Fruit fly (Drosophila melanogaster) whole organism, embryonic: ENCODE results near the gene Shawn.

Experiments used
- Antp ChIP-seq: fragments of 200-800 bp; sonication (Bioruptor generic); optimal IDR thresholded peaks from 3 replicates; lab custom pipeline; 2016; ENCODE audit warnings: missing biosample characterization, missing genetic modification characterization
- CG10267 ChIP-seq: fragments of 200-800 bp; sonication (Bioruptor generic); optimal IDR thresholded peaks from 2 replicates; lab custom pipeline; 2018; ENCODE audit warnings: missing biosample characterization, mild to moderate bottlenecking, missing genetic modification characterization, moderate library complexity
- CG12299 ChIP-seq: fragments of 200-800 bp; sonication (Bioruptor generic); optimal IDR thresholded peaks from 2 replicates; lab custom pipeline; 2018; ENCODE audit warnings: missing biosample characterization, mild to moderate bottlenecking, missing genetic modification characterization
- CG12942 ChIP-seq: fragments of 200-800 bp; sonication (Bioruptor generic); optimal IDR thresholded peaks from 3 replicates; lab custom pipeline; 2016; ENCODE audit warnings: missing biosample characterization, missing genetic modification characterization
- CG13894 ChIP-seq: fragments of 200-800 bp; sonication (Bioruptor generic); optimal IDR thresholded peaks from 3 replicates; lab custom pipeline; 2018; ENCODE audit warnings: missing biosample characterization, mild to moderate bottlenecking, missing genetic modification characterization, moderate library complexity
- CG14860 ChIP-seq: fragments of 200-800 bp; sonication (Bioruptor generic); IDR thresholded peaks from 3 replicates; pipeline ENCODE4 v1.3.6; 2022; ENCODE audit warnings: missing biosample characterization, missing genetic modification characterization; ENCODE audit not compliant: partially characterized antibody
- CG14965 ChIP-seq: fragments of 200-800 bp; sonication (Bioruptor generic); optimal IDR thresholded peaks from 2 replicates; lab custom pipeline; 2016; ENCODE audit warnings: missing biosample characterization, missing genetic modification characterization, borderline replicate concordance
- CG16779 ChIP-seq: fragments of 200-800 bp; sonication (Bioruptor generic); IDR thresholded peaks from 2 replicates; pipeline ENCODE4 v1.3.6; 2022; ENCODE audit warnings: missing biosample characterization, missing genetic modification characterization
- CG16863 ChIP-seq: fragments of 200-800 bp; sonication (Bioruptor generic); optimal IDR thresholded peaks from 3 replicates; lab custom pipeline; 2016; ENCODE audit warnings: missing biosample characterization, missing genetic modification characterization
- CG17361 ChIP-seq: fragments of 200-800 bp; sonication (Bioruptor generic); IDR thresholded peaks from 3 replicates; pipeline ENCODE4 v1.3.6; 2022; ENCODE audit warnings: missing biosample characterization, missing genetic modification characterization
- CG18599 ChIP-seq: fragments of 200-800 bp; sonication (Bioruptor generic); optimal IDR thresholded peaks from 3 replicates; lab custom pipeline; 2017; ENCODE audit warnings: missing biosample characterization, missing genetic modification characterization, mild to moderate bottlenecking, moderate library complexity, missing genetic modification reagents
- CG2116 ChIP-seq: fragments of 200-800 bp; sonication (Bioruptor generic); optimal IDR thresholded peaks from 3 replicates; lab custom pipeline; 2018; ENCODE audit warnings: missing biosample characterization, mild to moderate bottlenecking, missing genetic modification characterization
- CG2129 ChIP-seq: fragments of 200-800 bp; sonication (Bioruptor generic); IDR thresholded peaks from 2 replicates; pipeline ENCODE4 v1.3.6; 2022; ENCODE audit warnings: missing biosample characterization, missing genetic modification characterization; ENCODE audit not compliant: partially characterized antibody
- CG30020 ChIP-seq: fragments of 200-800 bp; optimal IDR thresholded peaks from 2 replicates; lab custom pipeline; 2019; ENCODE audit warnings: missing biosample characterization, mild to moderate bottlenecking, missing genetic modification characterization, moderate library complexity
- CG30403 ChIP-seq: fragments of 200-800 bp; sonication (Bioruptor generic); optimal IDR thresholded peaks from 3 replicates; lab custom pipeline; 2016; ENCODE audit warnings: missing biosample characterization, missing genetic modification characterization
- CG31224 ChIP-seq: fragments of 200-800 bp; sonication (Bioruptor generic); IDR thresholded peaks from 2 replicates; pipeline ENCODE4 v1.3.6; 2022; ENCODE audit warnings: missing biosample characterization, missing genetic modification characterization
- CG4360 ChIP-seq: fragments of 200-800 bp; sonication (Bioruptor generic); IDR thresholded peaks from 2 replicates; pipeline ENCODE4 v1.3.6; 2022; ENCODE audit warnings: missing biosample characterization, missing genetic modification characterization
- CG4424 ChIP-seq: fragments of 200-800 bp; sonication (Bioruptor generic); optimal IDR thresholded peaks from 3 replicates; lab custom pipeline; 2016; ENCODE audit warnings: missing biosample characterization, missing genetic modification characterization
- CG5953 ChIP-seq: fragments of 200-800 bp; sonication (Bioruptor generic); IDR thresholded peaks from 2 replicates; pipeline ENCODE4 v1.3.6; 2022; ENCODE audit warnings: missing biosample characterization, missing genetic modification characterization
- CG6175 ChIP-seq: fragments of 200-800 bp; sonication (Bioruptor generic); IDR thresholded peaks from 3 replicates; pipeline ENCODE4 v1.3.6; 2022; ENCODE audit warnings: missing biosample characterization, missing genetic modification characterization
- CG6683 ChIP-seq: fragments of 200-800 bp; sonication (Bioruptor generic); optimal IDR thresholded peaks from 2 replicates; lab custom pipeline; 2017; ENCODE audit warnings: missing biosample characterization, mild to moderate bottlenecking, missing genetic modification characterization, missing genetic modification reagents
- CG6689 ChIP-seq: fragments of 200-800 bp; sonication (Bioruptor generic); IDR thresholded peaks from 2 replicates; pipeline ENCODE4 v1.3.6; 2022; ENCODE audit warnings: missing biosample characterization, missing genetic modification characterization
- CG6765 ChIP-seq: fragments of 200-800 bp; sonication (Bioruptor generic); optimal IDR thresholded peaks from 3 replicates; lab custom pipeline; 2017; ENCODE audit warnings: missing biosample characterization, mild to moderate bottlenecking, missing genetic modification characterization
- CG7963 ChIP-seq: fragments of 200-800 bp; sonication (Bioruptor generic); IDR thresholded peaks from 3 replicates; pipeline ENCODE4 v1.3.6; 2022; ENCODE audit warnings: missing biosample characterization, missing genetic modification characterization; ENCODE audit not compliant: partially characterized antibody
- CG8388 ChIP-seq: fragments of 200-800 bp; sonication (Bioruptor generic); optimal IDR thresholded peaks from 2 replicates; lab custom pipeline; 2019; ENCODE audit warnings: missing biosample characterization, mild to moderate bottlenecking, missing genetic modification characterization, moderate library complexity
- CG8924 ChIP-seq: fragments of 200-800 bp; optimal IDR thresholded peaks from 3 replicates; lab custom pipeline; 2019; ENCODE audit warnings: missing biosample characterization, mild to moderate bottlenecking, missing genetic modification characterization, moderate library complexity
- CG9215 ChIP-seq: fragments of 200-800 bp; sonication (Bioruptor generic); IDR thresholded peaks from 2 replicates; pipeline ENCODE4 v1.3.6; 2022; ENCODE audit warnings: missing biosample characterization, missing genetic modification characterization
- Camta ChIP-seq: fragments of 200-800 bp; sonication (Bioruptor generic); optimal IDR thresholded peaks from 2 replicates; lab custom pipeline; 2016; ENCODE audit warnings: missing biosample characterization, missing genetic modification characterization
- Chrac-16 ChIP-seq: fragments of 200-800 bp; sonication (Bioruptor generic); optimal IDR thresholded peaks from 3 replicates; lab custom pipeline; 2016; ENCODE audit warnings: missing biosample characterization, missing genetic modification characterization
- CoRest ChIP-seq: fragments of 200-800 bp; sonication (Bioruptor generic); optimal IDR thresholded peaks from 3 replicates; lab custom pipeline; 2018; ENCODE audit warnings: missing biosample characterization, mild to moderate bottlenecking, missing genetic modification characterization, moderate library complexity
- D19A ChIP-seq: fragments of 200-800 bp; optimal IDR thresholded peaks from 3 replicates; lab custom pipeline; 2019; ENCODE audit warnings: missing biosample characterization, mild to moderate bottlenecking, missing genetic modification characterization, moderate library complexity
- Doc2 ChIP-seq: fragments of 200-800 bp; sonication (Bioruptor generic); IDR thresholded peaks from 2 replicates; pipeline ENCODE4 v1.3.6; 2022; ENCODE audit warnings: missing biosample characterization, missing genetic modification characterization
- Dp ChIP-seq: fragments of 200-800 bp; sonication (Bioruptor generic); optimal IDR thresholded peaks from 2 replicates; lab custom pipeline; 2018; ENCODE audit warnings: missing biosample characterization, mild to moderate bottlenecking, missing genetic modification characterization, moderate library complexity
- Hey ChIP-seq: fragments of 200-800 bp; sonication (Bioruptor generic); optimal IDR thresholded peaks from 3 replicates; lab custom pipeline; 2018; ENCODE audit warnings: missing biosample characterization, mild to moderate bottlenecking, missing genetic modification characterization
- HmgD ChIP-seq: fragments of 200-800 bp; sonication (Bioruptor generic); optimal IDR thresholded peaks from 3 replicates; lab custom pipeline; 2016; ENCODE audit warnings: missing biosample characterization, missing genetic modification characterization
- Meics ChIP-seq: fragments of 200-800 bp; sonication (Bioruptor generic); optimal IDR thresholded peaks from 2 replicates; lab custom pipeline; 2017; ENCODE audit warnings: missing biosample characterization, mild to moderate bottlenecking, missing genetic modification characterization
- Six4 ChIP-seq: fragments of 200-800 bp; sonication (Bioruptor generic); optimal IDR thresholded peaks from 2 replicates; lab custom pipeline; 2016; ENCODE audit warnings: missing biosample characterization, missing genetic modification characterization
- Xrp1 ChIP-seq: fragments of 200-800 bp; sonication (Bioruptor generic); IDR thresholded peaks from 2 replicates; pipeline ENCODE4 v1.3.6; 2022; ENCODE audit warnings: missing biosample characterization, missing genetic modification characterization
- bsh ChIP-seq, 2 experiments: fragments of 200-800 bp; sonication (Bioruptor generic); optimal IDR thresholded peaks; 2 replicates each; lab custom pipeline; 2017 to 2018; ENCODE audit warnings: mild to moderate bottlenecking in 2 of 2, missing biosample characterization in 2 of 2, missing genetic modification characterization in 2 of 2, moderate library complexity in 1 of 2
- chinmo ChIP-seq: fragments of 200-800 bp; sonication (Bioruptor generic); IDR thresholded peaks from 4 replicates; pipeline ENCODE4 v1.3.6; 2022; ENCODE audit warnings: missing biosample characterization, missing genetic modification characterization; ENCODE audit not compliant: partially characterized antibody
- chm ChIP-seq: fragments of 200-800 bp; sonication (Bioruptor generic); IDR thresholded peaks from 2 replicates; pipeline ENCODE4 v1.3.6; 2022; ENCODE audit warnings: missing biosample characterization, missing genetic modification characterization
- en ChIP-seq: fragments of 200-800 bp; sonication (Bioruptor generic); optimal IDR thresholded peaks from 2 replicates; lab custom pipeline; 2016; ENCODE audit warnings: missing biosample characterization, missing genetic modification characterization
- kah ChIP-seq: fragments of 200-800 bp; sonication (Bioruptor generic); optimal IDR thresholded peaks from 2 replicates; lab custom pipeline; 2018; ENCODE audit warnings: missing biosample characterization, mild to moderate bottlenecking, missing genetic modification characterization
- pros ChIP-seq: fragments of 200-800 bp; sonication (Bioruptor generic); optimal IDR thresholded peaks from 3 replicates; lab custom pipeline; 2019; ENCODE audit warnings: missing biosample characterization, mild to moderate bottlenecking, missing genetic modification characterization, moderate library complexity
- pum ChIP-seq: fragments of 200-800 bp; sonication (Bioruptor generic); optimal IDR thresholded peaks from 2 replicates; lab custom pipeline; 2016; ENCODE audit warnings: missing biosample characterization, missing genetic modification characterization
- row ChIP-seq: fragments of 200-800 bp; sonication (Bioruptor generic); IDR thresholded peaks from 3 replicates; pipeline ENCODE4 v1.3.6; 2022; ENCODE audit warnings: missing biosample characterization, missing genetic modification characterization
- sisA ChIP-seq: fragments of 200-800 bp; sonication (Bioruptor generic); IDR thresholded peaks from 2 replicates; pipeline ENCODE4 v1.3.6; 2022; ENCODE audit warnings: missing biosample characterization, missing genetic modification characterization
- wek ChIP-seq: fragments of 200-800 bp; sonication (Bioruptor generic); optimal IDR thresholded peaks from 3 replicates; lab custom pipeline; 2018; ENCODE audit warnings: missing biosample characterization, mild to moderate bottlenecking, missing genetic modification characterization, moderate library complexity
- zf30C ChIP-seq: fragments of 200-800 bp; sonication (Bioruptor generic); optimal IDR thresholded peaks from 3 replicates; lab custom pipeline; 2018; ENCODE audit warnings: missing biosample characterization, mild to moderate bottlenecking, missing genetic modification characterization

Gene Shawn

DNA sequence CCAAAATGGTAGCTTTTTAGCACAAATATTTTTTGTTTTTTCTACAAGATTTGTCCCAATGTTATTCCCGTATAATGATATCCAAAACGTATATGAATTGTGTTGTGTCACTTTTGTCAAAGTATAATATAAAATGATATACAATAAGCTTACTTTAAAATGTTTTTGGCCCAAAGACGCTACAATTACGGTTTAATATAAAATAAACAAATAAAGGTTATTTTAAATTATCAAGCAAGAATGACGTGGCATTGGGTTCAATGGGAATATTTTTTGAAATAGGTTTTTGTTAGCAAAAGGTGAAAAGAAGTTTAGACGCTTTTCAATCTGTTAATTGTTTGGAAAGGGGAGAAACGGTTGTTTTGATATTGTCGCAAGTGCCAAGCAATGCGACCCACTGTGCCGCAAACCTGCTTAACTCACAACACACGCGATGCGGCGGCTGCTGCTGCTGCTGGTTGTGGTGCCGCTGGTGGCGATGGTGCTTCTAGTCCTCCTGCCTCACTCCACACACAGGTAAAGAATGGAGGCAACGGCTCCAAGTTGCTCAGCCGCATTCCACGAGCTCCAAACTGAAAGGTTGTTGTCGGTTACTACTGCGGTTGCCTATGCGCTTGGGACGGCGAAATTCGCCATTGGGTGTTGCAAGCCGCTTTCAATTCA, 52.0 kb downstream of the Shawn start:
- TF ChIP-seq CG8924 (tag; lab: Kevin White, UChicago): peak; percentile 69
- peak; percentile 37 for TF ChIP-seq CG10267
- TF ChIP-seq wek: no peak
- TF ChIP-seq CG7963: no peak
- TF ChIP-seq kah (GFP tag; lab: Kevin White, UChicago): peak; percentile 12
- no peak for TF ChIP-seq zf30C (GFP tag; lab: Kevin White, UChicago)
- no peak for TF ChIP-seq HmgD (GFP tag; lab: Kevin White, UChicago)
- TF ChIP-seq pum (GFP tag; lab: Kevin White, UChicago): peak; percentile 31
- peak; percentile 52 for TF ChIP-seq CG18599 (GFP tag; lab: Kevin White, UChicago)
- TF ChIP-seq CG17361 (GFP tag; lab: Robert Waterston, UW): peak; percentile 61; the same call in 2 of the 3 replicates
- TF ChIP-seq Meics (GFP tag; lab: Kevin White, UChicago): peak; percentile 75
- peak; percentile 42 for TF ChIP-seq CG6765 (GFP tag; lab: Kevin White, UChicago)
- TF ChIP-seq CG2129: no peak
- TF ChIP-seq CG16863 (GFP tag; lab: Kevin White, UChicago): no peak
- TF ChIP-seq sisA (GFP tag; lab: Robert Waterston, UW): no peak
- TF ChIP-seq pros (GFP tag; lab: Kevin White, UChicago): no peak
- peak; percentile 5 for TF ChIP-seq CG2116 (GFP tag; lab: Kevin White, UChicago)
- TF ChIP-seq Chrac-16 (GFP tag; lab: Kevin White, UChicago): peak; percentile 11
- no peak for TF ChIP-seq CG5953 (GFP tag; lab: Robert Waterston, UW)
- TF ChIP-seq CG6689 (GFP tag; lab: Robert Waterston, UW): peak; percentile 29; the same call in 1 of the 2 replicates
- TF ChIP-seq Camta (GFP tag; lab: Kevin White, UChicago): peak; percentile 49
- TF ChIP-seq CG12942 (GFP tag; lab: Kevin White, UChicago): peak; percentile 36
- TF ChIP-seq CG13894 (tag; lab: Kevin White, UChicago): no peak
- TF ChIP-seq CG30403 (GFP tag; lab: Kevin White, UChicago): peak; percentile 72
- peak; percentile 22 for TF ChIP-seq Antp (GFP tag; lab: Kevin White, UChicago)
- peak; percentile 65 for TF ChIP-seq D19A
- TF ChIP-seq Hey (tag; lab: Kevin White, UChicago): no peak
- TF ChIP-seq chm (GFP tag; lab: Robert Waterston, UW): no peak
- TF ChIP-seq row: peak; percentile 71
- no peak for TF ChIP-seq en (GFP tag; lab: Kevin White, UChicago)
- peak; percentile 21; the same call in 1 of the 2 replicates for TF ChIP-seq Xrp1 (GFP tag; lab: Robert Waterston, UW)
- TF ChIP-seq CG14965: no peak
- TF ChIP-seq CG30020: no peak
- no peak for TF ChIP-seq CG4360 (GFP tag; lab: Robert Waterston, UW)
- TF ChIP-seq CG8388 (GFP tag; lab: Kevin White, UChicago): peak; percentile 39
- no peak for TF ChIP-seq Doc2 (GFP tag; lab: Robert Waterston, UW)
- peak in 1 of 2 experiments; percentile 31 for TF ChIP-seq bsh (GFP tag; optimal IDR thresholded peaks at IDR 0.05; lab: Kevin White, UChicago)
- peak; percentile 94 for TF ChIP-seq CG6175 (GFP tag; lab: Robert Waterston, UW)
- no peak for TF ChIP-seq CG12299
- no peak for TF ChIP-seq CG14860 (GFP tag; lab: Robert Waterston, UW)
- 0 out of 2 replicates have a peak, but pooled peaks have one; percentile 6 for TF ChIP-seq CG9215
- TF ChIP-seq CG6683 (GFP tag; lab: Kevin White, UChicago): no peak
- no peak for TF ChIP-seq CG16779
- TF ChIP-seq CG4424 (GFP tag; lab: Kevin White, UChicago): peak; percentile 45
- TF ChIP-seq Dp (GFP tag; lab: Kevin White, UChicago): no peak
- TF ChIP-seq CG31224 (GFP tag; lab: Robert Waterston, UW): no peak
- peak; percentile 76 for TF ChIP-seq CoRest (tag; lab: Kevin White, UChicago)
- TF ChIP-seq chinmo (GFP tag; lab: Robert Waterston, UW): no peak
- peak; percentile 41 for TF ChIP-seq Six4 (GFP tag; lab: Kevin White, UChicago)
